Worm (Caenorhabditis elegans) whole organism, L1 larva: ENCODE results near the gene F53A9.6.

ENCODE experiments used
- C04F5.9 ChIP-seq: sonication (generic microtip); optimal IDR thresholded peaks from 2 replicates; lab custom pipeline; 2016; ENCODE audit warnings: missing genetic modification characterization, missing compliant biosample characterization
- C34B4.2 ChIP-seq: sonication (generic microtip); optimal IDR thresholded peaks from 2 replicates; lab custom pipeline; 2017; ENCODE audit warnings: mild to moderate bottlenecking, missing genetic modification characterization, missing compliant biosample characterization
- Y116A8C.19 ChIP-seq: sonication (generic microtip); optimal IDR thresholded peaks from 2 replicates; lab custom pipeline; 2016; ENCODE audit warnings: missing compliant biosample characterization, missing genetic modification characterization, borderline replicate concordance
- aha-1 ChIP-seq: fragments of 150-350 bp; optimal IDR thresholded peaks from 2 replicates; lab custom pipeline; 2014; ENCODE audit warnings: missing biosample characterization, missing genetic modification characterization
- alr-1 ChIP-seq: fragments of 200-800 bp; sonication (Bioruptor generic); optimal IDR thresholded peaks from 2 replicates; lab custom pipeline; 2018; ENCODE audit warnings: borderline replicate concordance, mild to moderate bottlenecking, missing genetic modification characterization, missing compliant biosample characterization
- aly-2 ChIP-seq: fragments of 150-350 bp; optimal IDR thresholded peaks from 2 replicates; lab custom pipeline; 2014; ENCODE audit warnings: missing biosample characterization, missing genetic modification characterization
- blmp-1 ChIP-seq: fragments of 150-350 bp; optimal IDR thresholded peaks from 2 replicates; lab custom pipeline; 2014; ENCODE audit warnings: missing biosample characterization, missing genetic modification characterization
- ceh-63 ChIP-seq: fragments of 200-800 bp; sonication (Bioruptor generic); optimal IDR thresholded peaks from 2 replicates; lab custom pipeline; 2018; ENCODE audit warnings: mild to moderate bottlenecking, missing genetic modification characterization, missing compliant biosample characterization
- ceh-8 ChIP-seq: fragments of 200-800 bp; sonication (Bioruptor generic); optimal IDR thresholded peaks from 2 replicates; lab custom pipeline; 2018; ENCODE audit warnings: mild to moderate bottlenecking, missing genetic modification characterization, moderate library complexity, missing compliant biosample characterization
- ceh-82 ChIP-seq, 3 experiments: fragments of 150-350 bp in 1 of 3; sonication (generic microtip) in 2 of 3; optimal IDR thresholded peaks; 2 replicates each; lab custom pipeline; 2014 to 2017; ENCODE audit warnings: missing biosample characterization in 3 of 3, missing genetic modification characterization in 3 of 3
- dpl-1 ChIP-seq, 3 experiments: fragments of 150-350 bp in 2 of 3; sonication (generic microtip) in 1 of 3; optimal IDR thresholded peaks; 2 replicates each; lab custom pipeline; 2014 to 2017; ENCODE audit warnings: missing biosample characterization in 3 of 3, missing genetic modification characterization in 3 of 3, missing genetic modification reagents in 3 of 3
- dsc-1 ChIP-seq: sonication (generic microtip); optimal IDR thresholded peaks from 2 replicates; lab custom pipeline; 2016; ENCODE audit warnings: mild to moderate bottlenecking, missing genetic modification characterization, missing compliant biosample characterization
- efl-1 ChIP-seq, 4 experiments: fragments of 150-350 bp; optimal IDR thresholded peaks in 3 of 4; peaks in 1 of 4; 1 replicate in 1 of 4; 2 replicates in 3 of 4; lab custom pipeline; 2014; ENCODE audit warnings: missing biosample characterization in 2 of 4, missing genetic modification characterization in 2 of 4, missing genetic modification reagents in 2 of 4
- efl-3 ChIP-seq: fragments of 200-800 bp; sonication (Bioruptor generic); optimal IDR thresholded peaks from 2 replicates; lab custom pipeline; 2018; ENCODE audit warnings: mild to moderate bottlenecking, missing genetic modification characterization, missing compliant biosample characterization
- egl-27 ChIP-seq, 2 experiments: fragments of 150-350 bp in 1 of 2; sonication (generic microtip); optimal IDR thresholded peaks; 3 replicates each; lab custom pipeline; 2017 to 2018; ENCODE audit warnings: missing biosample characterization in 2 of 2, missing genetic modification characterization in 2 of 2, missing genetic modification reagents in 2 of 2
- elt-3 ChIP-seq, 6 experiments: fragments of 150-350 bp in 1 of 6; sonication (generic microtip); optimal IDR thresholded peaks; 2 replicates each; lab custom pipeline; 2017 to 2018; ENCODE audit warnings: missing biosample characterization in 6 of 6, missing genetic modification characterization in 6 of 6, inconsistent platforms in 1 of 6
- fkh-10 ChIP-seq: sonication (generic microtip); optimal IDR thresholded peaks from 2 replicates; lab custom pipeline; 2017; ENCODE audit warnings: missing biosample characterization, missing genetic modification reagents, missing genetic modification characterization
- fkh-8 ChIP-seq: sonication (generic microtip); optimal IDR thresholded peaks from 2 replicates; lab custom pipeline; 2016; ENCODE audit warnings: mild to moderate bottlenecking, missing genetic modification characterization, missing compliant biosample characterization
- fos-1 ChIP-seq: fragments of 150-350 bp; optimal IDR thresholded peaks from 2 replicates; lab custom pipeline; 2014; ENCODE audit warnings: missing biosample characterization, missing genetic modification characterization
- grh-1 ChIP-seq: fragments of 200-800 bp; sonication (Bioruptor generic); IDR thresholded peaks from 2 replicates; pipeline ENCODE4 v1.3.6; 2022; ENCODE audit warnings: missing genetic modification reagents, missing genetic modification characterization, missing compliant biosample characterization
- hlh-17 ChIP-seq: fragments of 200-800 bp; sonication (Bioruptor generic); optimal IDR thresholded peaks from 2 replicates; lab custom pipeline; 2018; ENCODE audit warnings: missing genetic modification characterization, mild to moderate bottlenecking, missing compliant biosample characterization, moderate library complexity, borderline replicate concordance
- hlh-4 ChIP-seq: sonication (generic microtip); optimal IDR thresholded peaks from 2 replicates; lab custom pipeline; 2016; ENCODE audit warnings: mild to moderate bottlenecking, missing genetic modification characterization, missing compliant biosample characterization
- hpl-2 ChIP-seq: fragments of 150-350 bp; optimal IDR thresholded peaks from 2 replicates; lab custom pipeline; 2014; ENCODE audit warnings: missing biosample characterization, missing genetic modification reagents, missing genetic modification characterization
- irx-1 ChIP-seq: sonication (generic microtip); optimal IDR thresholded peaks from 2 replicates; lab custom pipeline; 2016; ENCODE audit warnings: missing genetic modification characterization, missing compliant biosample characterization
- lin-13 ChIP-seq: fragments of 150-350 bp; optimal IDR thresholded peaks from 2 replicates; lab custom pipeline; 2014; ENCODE audit warnings: missing biosample characterization, missing genetic modification reagents, missing genetic modification characterization
- lin-15B ChIP-seq: fragments of 150-350 bp; sonication (generic microtip); optimal IDR thresholded peaks from 3 replicates; lab custom pipeline; 2014; ENCODE audit warnings: missing biosample characterization, missing genetic modification characterization
- lin-39 ChIP-seq: fragments of 150-350 bp; optimal IDR thresholded peaks from 2 replicates; lab custom pipeline; 2014; ENCODE audit warnings: missing biosample characterization, missing genetic modification reagents, missing genetic modification characterization
- lir-3 ChIP-seq: sonication (generic microtip); optimal IDR thresholded peaks from 2 replicates; lab custom pipeline; 2016; ENCODE audit warnings: mild to moderate bottlenecking, missing genetic modification characterization, moderate library complexity, missing compliant biosample characterization; ENCODE audit not compliant: poor library complexity
- mab-9 ChIP-seq: fragments of 200-800 bp; sonication (Bioruptor generic); IDR thresholded peaks from 2 replicates; pipeline ENCODE4 v1.3.6; 2022; ENCODE audit warnings: missing genetic modification reagents, missing genetic modification characterization, missing compliant biosample characterization
- mef-2 ChIP-seq: fragments of 150-350 bp; optimal IDR thresholded peaks from 2 replicates; lab custom pipeline; 2014; ENCODE audit warnings: missing biosample characterization, missing genetic modification characterization
- mep-1 ChIP-seq: fragments of 150-350 bp; optimal IDR thresholded peaks from 2 replicates; lab custom pipeline; 2014; ENCODE audit warnings: missing biosample characterization, missing genetic modification characterization
- nhr-19 ChIP-seq: fragments of 200-800 bp; sonication (Bioruptor generic); conservative IDR thresholded peaks from 2 replicates; pipeline ENCODE4 v1.3.6; 2022; ENCODE audit warnings: missing genetic modification characterization, missing compliant biosample characterization
- nhr-20 ChIP-seq: sonication (generic microtip); optimal IDR thresholded peaks from 2 replicates; lab custom pipeline; 2016; ENCODE audit warnings: mild to moderate bottlenecking, missing genetic modification characterization, missing compliant biosample characterization
- nhr-237 ChIP-seq: fragments of 150-350 bp; optimal IDR thresholded peaks from 2 replicates; lab custom pipeline; 2014; ENCODE audit warnings: missing biosample characterization, missing genetic modification characterization
- nhr-47 ChIP-seq: sonication (generic microtip); optimal IDR thresholded peaks from 2 replicates; lab custom pipeline; 2016; ENCODE audit warnings: mild to moderate bottlenecking, missing genetic modification characterization, moderate library complexity, missing compliant biosample characterization
- nhr-76 ChIP-seq: sonication (generic microtip); optimal IDR thresholded peaks from 2 replicates; lab custom pipeline; 2017; ENCODE audit warnings: missing biosample characterization, missing genetic modification characterization
- nhr-77 ChIP-seq: fragments of 150-350 bp; optimal IDR thresholded peaks from 2 replicates; lab custom pipeline; 2014; ENCODE audit warnings: missing biosample characterization, missing genetic modification characterization
- nhr-84 ChIP-seq: sonication (generic microtip); optimal IDR thresholded peaks from 2 replicates; lab custom pipeline; 2017; ENCODE audit warnings: missing biosample characterization, missing genetic modification characterization
- nhr-85 ChIP-seq: sonication (generic microtip); peaks from one replicate; lab custom pipeline; 2016; ENCODE audit warnings: missing genetic modification characterization, inconsistent platforms, missing compliant biosample characterization
- pax-3 ChIP-seq: fragments of 200-800 bp; sonication (Bioruptor generic); optimal IDR thresholded peaks from 2 replicates; lab custom pipeline; 2018; ENCODE audit warnings: mild to moderate bottlenecking, missing genetic modification characterization, moderate library complexity, missing compliant biosample characterization
- pqm-1 ChIP-seq: sonication (generic microtip); optimal IDR thresholded peaks from 3 replicates; lab custom pipeline; 2017; ENCODE audit warnings: missing biosample characterization, missing genetic modification characterization
- rnt-1 ChIP-seq: sonication (generic microtip); optimal IDR thresholded peaks from 2 replicates; lab custom pipeline; 2016; ENCODE audit warnings: mild to moderate bottlenecking, missing genetic modification characterization, moderate library complexity, missing compliant biosample characterization
- skn-1 ChIP-seq: fragments of 150-350 bp; optimal IDR thresholded peaks from 2 replicates; lab custom pipeline; 2014; ENCODE audit warnings: missing biosample characterization, missing genetic modification characterization
- snu-23 ChIP-seq: sonication (generic microtip); optimal IDR thresholded peaks from 2 replicates; lab custom pipeline; 2016; ENCODE audit warnings: missing genetic modification characterization, missing compliant biosample characterization
- swsn-7 ChIP-seq: sonication (generic microtip); optimal IDR thresholded peaks from 2 replicates; lab custom pipeline; 2016; ENCODE audit warnings: missing genetic modification characterization, missing compliant biosample characterization
- tbx-2 ChIP-seq: sonication (generic microtip); optimal IDR thresholded peaks from 2 replicates; lab custom pipeline; 2016; ENCODE audit warnings: missing genetic modification characterization, missing compliant biosample characterization
- tlp-1 ChIP-seq: fragments of 150-350 bp; optimal IDR thresholded peaks from 2 replicates; lab custom pipeline; 2014; ENCODE audit warnings: missing biosample characterization, missing genetic modification characterization
- unc-62 ChIP-seq: fragments of 150-350 bp; optimal IDR thresholded peaks from 2 replicates; lab custom pipeline; 2014; ENCODE audit warnings: missing biosample characterization, missing genetic modification reagents, missing genetic modification characterization
- unc-86 ChIP-seq: sonication (generic microtip); optimal IDR thresholded peaks from 2 replicates; lab custom pipeline; 2016; ENCODE audit warnings: missing genetic modification characterization, missing compliant biosample characterization
- zag-1 ChIP-seq: fragments of 150-350 bp; optimal IDR thresholded peaks from 2 replicates; lab custom pipeline; 2014; ENCODE audit warnings: missing biosample characterization, missing genetic modification characterization
- zip-4 ChIP-seq: fragments of 200-800 bp; sonication (Bioruptor generic); optimal IDR thresholded peaks from 2 replicates; lab custom pipeline; 2018; ENCODE audit warnings: mild to moderate bottlenecking, missing genetic modification characterization, moderate library complexity, missing compliant biosample characterization
- ztf-11 ChIP-seq, 2 experiments: sonication (generic microtip); optimal IDR thresholded peaks; 2 replicates each; lab custom pipeline; 2016 to 2017; ENCODE audit warnings: missing genetic modification characterization in 2 of 2, missing biosample characterization in 1 of 2, missing compliant biosample characterization in 1 of 2
- ztf-4 ChIP-seq: fragments of 150-350 bp; optimal IDR thresholded peaks from 2 replicates; lab custom pipeline; 2014; ENCODE audit warnings: missing biosample characterization, missing genetic modification characterization

The F53A9.6 gene

DNA sequence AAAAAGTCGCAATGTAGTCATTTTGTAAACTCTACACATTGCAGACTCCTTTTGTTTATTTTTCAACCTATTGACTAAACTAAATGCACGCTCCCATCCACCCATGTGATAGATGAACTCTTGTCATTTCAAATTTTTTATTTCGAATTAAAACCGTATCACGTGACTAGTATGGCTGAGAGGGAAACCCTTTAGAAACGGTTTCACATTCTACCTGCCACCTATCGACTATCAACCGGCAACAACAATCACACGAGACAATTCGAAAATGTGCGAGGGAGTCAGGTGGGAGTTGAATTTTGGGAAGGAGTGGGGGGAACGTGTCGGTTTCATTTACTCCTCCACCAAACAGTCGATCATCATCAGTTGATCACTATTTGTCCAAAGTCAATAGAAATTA lies 39.1 kb downstream of the F53A9.6 start:
- TF ChIP-seq ceh-63 (GFP tag; lab: Kevin White, UChicago) (no peak), aha-1 (tag; lab: Kevin White, UChicago) (no peak), nhr-85 (tag; lab: Kevin White, UChicago) (peak; percentile 98), ceh-8 (GFP tag; lab: Kevin White, UChicago) (no peak), hlh-4 (tag; lab: Kevin White, UChicago) (no peak), tbx-2 (tag; lab: Kevin White, UChicago) (peak; percentile 66), nhr-77 (tag; lab: Kevin White, UChicago) (no peak), nhr-47 (peak; percentile 55), zag-1 (no peak), unc-62 (no peak), mab-9 (GFP tag; lab: Robert Waterston, UW) (no peak), zip-4 (GFP tag; lab: Kevin White, UChicago) (no peak), rnt-1 (no peak), C04F5.9 (tag; lab: Kevin White, UChicago) (no peak), fkh-8 (tag; lab: Kevin White, UChicago) (no peak), grh-1 (GFP tag; lab: Robert Waterston, UW) (peak; percentile 37; the same call in 1 of the 2 replicates), swsn-7 (tag; lab: Kevin White, UChicago) (peak; percentile 3), skn-1 (tag; lab: Kevin White, UChicago) (no peak), Y116A8C.19 (tag; lab: Kevin White, UChicago) (no peak), nhr-84 (tag; lab: Kevin White, UChicago) (no peak), efl-3 (GFP tag; lab: Kevin White, UChicago) (no peak), dsc-1 (no peak), aly-2 (tag; lab: Kevin White, UChicago) (no peak), pqm-1 (tag; lab: Kevin White, UChicago) (no peak), nhr-19 (GFP tag; lab: Robert Waterston, UW) (peak; percentile 67), ztf-4 (tag; lab: Kevin White, UChicago) (no peak), tlp-1 (no peak), mef-2 (tag; lab: Kevin White, UChicago) (no peak), egl-27 (tag; optimal IDR thresholded peaks at IDR 0.05; lab: Kevin White, UChicago) (no peak), dpl-1 (GFP tag; optimal IDR thresholded peaks at IDR 0.05; lab: Kevin White, UChicago) (peak in 2 of 3 experiments; percentile 14 to 39), C34B4.2 (tag; lab: Kevin White, UChicago) (no peak), lin-39 (tag; lab: Kevin White, UChicago) (no peak), snu-23 (GFP tag; lab: Kevin White, UChicago) (peak; percentile 71), nhr-76 (tag; lab: Kevin White, UChicago) (no peak), mep-1 (tag; lab: Kevin White, UChicago) (peak; percentile 47), efl-1 (optimal IDR thresholded peaks at IDR 0.05; lab: Kevin White, UChicago) (no peak), efl-1 (GFP tag; optimal IDR thresholded peaks at IDR 0.05 in 1 of 2; lab: Kevin White, UChicago) (peak in 1 of 2 experiments; percentile 95), hpl-2 (no peak), unc-86 (tag; lab: Kevin White, UChicago) (no peak), lin-13 (GFP tag; lab: Kevin White, UChicago) (no peak), fos-1 (tag; lab: Kevin White, UChicago) (no peak), irx-1 (no peak), elt-3 (tag; optimal IDR thresholded peaks at IDR 0.05; lab: Kevin White, UChicago) (peak in 2 of 6 experiments; percentile 57 to 58), lir-3 (tag; lab: Kevin White, UChicago) (peak; percentile 24), nhr-237 (tag; lab: Kevin White, UChicago) (no peak), alr-1 (tag; lab: Kevin White, UChicago) (no peak), pax-3 (tag; lab: Kevin White, UChicago) (no peak), blmp-1 (tag; lab: Kevin White, UChicago) (peak; percentile 15), nhr-20 (tag; lab: Kevin White, UChicago) (peak; percentile 94), ceh-82 (tag; optimal IDR thresholded peaks at IDR 0.05; lab: Kevin White, UChicago) (no peak), hlh-17 (GFP tag; lab: Kevin White, UChicago) (no peak), fkh-10 (GFP tag; lab: Kevin White, UChicago) (no peak), lin-15B (no peak), ztf-11 (tag; optimal IDR thresholded peaks at IDR 0.05; lab: Kevin White, UChicago) (no peak)
